Worm (Caenorhabditis elegans) whole organism, L4 larva: ENCODE data around the gene srz-16.

Experiments used
- D1046.2 ChIP-seq: fragments of 200-800 bp; sonication (Bioruptor generic); IDR thresholded peaks from 2 replicates; pipeline ENCODE4 v1.3.6; 2022; ENCODE audit warnings: missing genetic modification characterization, missing compliant biosample characterization
- F44E2.7 ChIP-seq: fragments of 200-800 bp; sonication (Bioruptor generic); IDR thresholded peaks from 2 replicates; pipeline ENCODE4 v2.1.2; 2022; ENCODE audit warnings: missing genetic modification characterization, missing compliant biosample characterization
- Y48G9A.11 ChIP-seq: fragments of 200-800 bp; sonication (Bioruptor generic); IDR thresholded peaks from 2 replicates; pipeline ENCODE4 v1.3.6; 2022; ENCODE audit warnings: missing genetic modification reagents, missing genetic modification characterization, missing compliant biosample characterization
- Y5F2A.4 ChIP-seq: fragments of 200-800 bp; sonication (Bioruptor generic); optimal IDR thresholded peaks from 2 replicates; lab custom pipeline; 2018; ENCODE audit warnings: mild to moderate bottlenecking, missing genetic modification characterization, missing compliant biosample characterization
- Y75B8A.6 ChIP-seq: fragments of 200-800 bp; sonication (Bioruptor generic); IDR thresholded peaks from 2 replicates; pipeline ENCODE4 v1.3.6; 2022; ENCODE audit warnings: missing genetic modification reagents, missing genetic modification characterization, missing compliant biosample characterization
- ZK337.2 ChIP-seq: fragments of 200-800 bp; sonication (Bioruptor generic); IDR thresholded peaks from 2 replicates; pipeline ENCODE4 v1.3.6; 2022; ENCODE audit warnings: missing genetic modification reagents, missing genetic modification characterization, missing compliant biosample characterization
- ZK546.5 ChIP-seq, 2 experiments: sonication (generic microtip); optimal IDR thresholded peaks; 2 replicates each; lab custom pipeline; 2017; ENCODE audit warnings: missing biosample characterization in 2 of 2, missing genetic modification characterization in 2 of 2
- ama-1 ChIP-seq: fragments of 150-350 bp; optimal IDR thresholded peaks from 2 replicates; lab custom pipeline; 2014; ENCODE audit warnings: inconsistent platforms, mixed read lengths
- ceh-20 ChIP-seq: fragments of 200-800 bp; sonication (Bioruptor generic); IDR thresholded peaks from 2 replicates; pipeline ENCODE4 v1.3.6; 2022; ENCODE audit warnings: missing genetic modification reagents, missing genetic modification characterization, missing compliant biosample characterization
- ceh-28 ChIP-seq: fragments of 150-350 bp; optimal IDR thresholded peaks from 2 replicates; lab custom pipeline; 2014; ENCODE audit warnings: missing biosample characterization, missing genetic modification reagents, missing genetic modification characterization
- ceh-62 ChIP-seq: sonication (generic microtip); optimal IDR thresholded peaks from 2 replicates; lab custom pipeline; 2017; ENCODE audit warnings: missing biosample characterization, missing genetic modification characterization
- ces-1 ChIP-seq: fragments of 150-350 bp; sonication (generic microtip); optimal IDR thresholded peaks from 4 replicates; lab custom pipeline; 2014; ENCODE audit warnings: missing biosample characterization, missing genetic modification reagents, missing genetic modification characterization
- ctbp-1 ChIP-seq: fragments of 200-800 bp; sonication (Bioruptor generic); IDR thresholded peaks from 2 replicates; pipeline ENCODE4 v1.3.6; 2022; ENCODE audit warnings: missing genetic modification reagents, missing genetic modification characterization, missing compliant biosample characterization
- daf-16 ChIP-seq, 3 experiments: sonication (generic microtip); optimal IDR thresholded peaks; 2 replicates each; lab custom pipeline; 2016 to 2017; ENCODE audit warnings: missing genetic modification characterization in 3 of 3, missing genetic modification reagents in 3 of 3, mild to moderate bottlenecking in 2 of 3, missing compliant biosample characterization in 2 of 3, missing biosample characterization in 1 of 3, moderate library complexity in 1 of 3
- daf-19 ChIP-seq: fragments of 200-800 bp; sonication (Bioruptor generic); conservative IDR thresholded peaks from 2 replicates; pipeline ENCODE4 v1.3.6; 2022; ENCODE audit warnings: missing genetic modification characterization, missing compliant biosample characterization
- dmd-9 ChIP-seq: fragments of 200-800 bp; sonication (Bioruptor generic); IDR thresholded peaks from 2 replicates; pipeline ENCODE4 v1.3.6; 2022; ENCODE audit warnings: missing genetic modification reagents, missing genetic modification characterization, missing compliant biosample characterization
- dpl-1 ChIP-seq: fragments of 150-350 bp; optimal IDR thresholded peaks from 2 replicates; lab custom pipeline; 2014; ENCODE audit warnings: missing biosample characterization, missing genetic modification reagents, missing genetic modification characterization
- dve-1 ChIP-seq: sonication (generic microtip); optimal IDR thresholded peaks from 2 replicates; lab custom pipeline; 2017; ENCODE audit warnings: antibody characterized with exemption, mild to moderate bottlenecking, missing genetic modification characterization, missing compliant biosample characterization; ENCODE audit not compliant: insufficient read depth
- egl-27 ChIP-seq: sonication (generic microtip); optimal IDR thresholded peaks from 3 replicates; lab custom pipeline; 2017; ENCODE audit warnings: missing biosample characterization, missing genetic modification reagents, missing genetic modification characterization
- egl-43 ChIP-seq: fragments of 200-800 bp; sonication (Bioruptor generic); IDR thresholded peaks from 2 replicates; pipeline ENCODE4 v1.3.6; 2022; ENCODE audit warnings: missing genetic modification reagents, missing genetic modification characterization, missing compliant biosample characterization
- gei-8 ChIP-seq: fragments of 200-800 bp; sonication (Bioruptor generic); optimal IDR thresholded peaks from 2 replicates; lab custom pipeline; 2018; ENCODE audit warnings: mild to moderate bottlenecking, missing genetic modification characterization, missing compliant biosample characterization
- hlh-11 ChIP-seq: fragments of 200-800 bp; sonication (Bioruptor generic); optimal IDR thresholded peaks from 2 replicates; lab custom pipeline; 2018; ENCODE audit warnings: mild to moderate bottlenecking, missing genetic modification characterization, missing compliant biosample characterization
- hmg-1.1 ChIP-seq: fragments of 200-800 bp; sonication (Bioruptor generic); IDR thresholded peaks from 2 replicates; pipeline ENCODE4 v1.3.6; 2022; ENCODE audit warnings: missing genetic modification reagents, missing genetic modification characterization, missing compliant biosample characterization
- lin-1 ChIP-seq: fragments of 200-800 bp; sonication (Bioruptor generic); IDR thresholded peaks from 2 replicates; pipeline ENCODE4 v1.3.6; 2022; ENCODE audit warnings: missing genetic modification reagents, missing genetic modification characterization, missing compliant biosample characterization
- lin-13 ChIP-seq: fragments of 150-350 bp; optimal IDR thresholded peaks from 2 replicates; lab custom pipeline; 2014; ENCODE audit warnings: missing biosample characterization, missing genetic modification reagents, missing genetic modification characterization
- lin-15B ChIP-seq: fragments of 150-350 bp; sonication (generic microtip); optimal IDR thresholded peaks from 3 replicates; lab custom pipeline; 2014; ENCODE audit warnings: missing biosample characterization, missing genetic modification characterization
- lin-38 ChIP-seq: fragments of 200-800 bp; sonication (Bioruptor generic); IDR thresholded peaks from 2 replicates; pipeline ENCODE4 v1.3.6; 2022; ENCODE audit warnings: missing genetic modification reagents, missing genetic modification characterization, missing compliant biosample characterization
- lin-39 ChIP-seq: fragments of 150-350 bp; optimal IDR thresholded peaks from 2 replicates; lab custom pipeline; 2014; ENCODE audit warnings: missing biosample characterization, missing genetic modification reagents, missing genetic modification characterization
- lir-3 ChIP-seq: sonication (generic microtip); optimal IDR thresholded peaks from 2 replicates; lab custom pipeline; 2016; ENCODE audit warnings: mild to moderate bottlenecking, missing genetic modification characterization, missing compliant biosample characterization
- madf-5 ChIP-seq, 2 experiments: fragments of 200-800 bp; sonication (Bioruptor generic); IDR thresholded peaks; 2 replicates each; pipeline ENCODE4 v1.3.6; 2022; ENCODE audit warnings: missing compliant biosample characterization in 2 of 2, missing genetic modification characterization in 2 of 2
- mes-2 ChIP-seq: sonication (generic microtip); optimal IDR thresholded peaks from 2 replicates; lab custom pipeline; 2016; ENCODE audit warnings: missing genotype, mild to moderate bottlenecking, missing genetic modification characterization, missing compliant biosample characterization; ENCODE audit not compliant: poor library complexity, severe bottlenecking
- mxl-2 ChIP-seq: fragments of 200-800 bp; sonication (Bioruptor generic); conservative IDR thresholded peaks from 2 replicates; pipeline ENCODE4 v1.3.6; 2022; ENCODE audit warnings: missing genetic modification reagents, missing genetic modification characterization, missing compliant biosample characterization
- nhr-10 ChIP-seq: fragments of 150-350 bp; optimal IDR thresholded peaks from 2 replicates; lab custom pipeline; 2014; ENCODE audit warnings: missing biosample characterization, missing genetic modification characterization
- nhr-11 ChIP-seq: fragments of 150-350 bp; optimal IDR thresholded peaks from 2 replicates; lab custom pipeline; 2014; ENCODE audit warnings: missing biosample characterization, missing genetic modification characterization
- nhr-237 ChIP-seq: sonication (generic microtip); optimal IDR thresholded peaks from 2 replicates; lab custom pipeline; 2017; ENCODE audit warnings: missing biosample characterization, missing genetic modification characterization
- nhr-28 ChIP-seq: fragments of 150-350 bp; optimal IDR thresholded peaks from 2 replicates; lab custom pipeline; 2014; ENCODE audit warnings: missing biosample characterization, missing genetic modification characterization
- nhr-41 ChIP-seq: fragments of 200-800 bp; sonication (Bioruptor generic); IDR thresholded peaks from 2 replicates; pipeline ENCODE4 v1.3.6; 2022; ENCODE audit warnings: missing genetic modification reagents, missing genetic modification characterization, missing compliant biosample characterization
- nhr-48 ChIP-seq: sonication (generic microtip); optimal IDR thresholded peaks from 2 replicates; lab custom pipeline; 2016; ENCODE audit warnings: mild to moderate bottlenecking, missing genetic modification characterization, missing compliant biosample characterization
- nhr-76 ChIP-seq: fragments of 150-350 bp; optimal IDR thresholded peaks from 2 replicates; lab custom pipeline; 2014; ENCODE audit warnings: missing biosample characterization, missing genetic modification characterization
- nhr-77 ChIP-seq: fragments of 150-350 bp; optimal IDR thresholded peaks from 2 replicates; lab custom pipeline; 2014; ENCODE audit warnings: missing biosample characterization, missing genetic modification characterization
- pha-4 ChIP-seq, 2 experiments: fragments of 150-350 bp in 1 of 2; fragments of 200-800 bp in 1 of 2; sonication (Bioruptor generic) in 1 of 2; IDR thresholded peaks in 1 of 2; optimal IDR thresholded peaks in 1 of 2; 2 replicates each; pipeline versions ENCODE4 v1.3.6 to Lab custom; 2014 to 2022; ENCODE audit warnings: missing genetic modification characterization in 2 of 2, missing genetic modification reagents in 2 of 2, missing biosample characterization in 1 of 2, missing compliant biosample characterization in 1 of 2
- php-3 ChIP-seq: fragments of 200-800 bp; sonication (Bioruptor generic); IDR thresholded peaks from 2 replicates; pipeline ENCODE4 v1.3.6; 2022; ENCODE audit warnings: missing genetic modification reagents, missing genetic modification characterization, missing compliant biosample characterization
- saeg-2 ChIP-seq: fragments of 200-800 bp; sonication (Bioruptor generic); IDR thresholded peaks from 2 replicates; pipeline ENCODE4 v1.3.6; 2022; ENCODE audit warnings: missing genetic modification reagents, missing genetic modification characterization, missing compliant biosample characterization
- sdz-12 ChIP-seq: fragments of 200-800 bp; sonication (Bioruptor generic); optimal IDR thresholded peaks from 2 replicates; lab custom pipeline; 2018; ENCODE audit warnings: mild to moderate bottlenecking, missing genetic modification characterization, missing compliant biosample characterization
- set-16 ChIP-seq: fragments of 200-800 bp; sonication (Bioruptor generic); IDR thresholded peaks from 2 replicates; pipeline ENCODE4 v1.3.6; 2022; ENCODE audit warnings: missing genetic modification reagents, missing genetic modification characterization, missing compliant biosample characterization
- skn-1 ChIP-seq: fragments of 150-350 bp; optimal IDR thresholded peaks from 2 replicates; lab custom pipeline; 2014; ENCODE audit warnings: missing biosample characterization, missing genetic modification characterization
- unc-39 ChIP-seq: sonication (generic microtip); optimal IDR thresholded peaks from 2 replicates; lab custom pipeline; 2017; ENCODE audit warnings: missing biosample characterization, missing genetic modification characterization
- vab-7 ChIP-seq: fragments of 200-800 bp; sonication (Bioruptor generic); IDR thresholded peaks from 2 replicates; pipeline ENCODE4 v1.3.6; 2022; ENCODE audit warnings: missing genetic modification reagents, missing genetic modification characterization, missing compliant biosample characterization
- zag-1 ChIP-seq: fragments of 150-350 bp; optimal IDR thresholded peaks from 2 replicates; lab custom pipeline; 2014; ENCODE audit warnings: missing biosample characterization, missing genetic modification characterization
- zfp-2 ChIP-seq: sonication (generic microtip); optimal IDR thresholded peaks from 2 replicates; lab custom pipeline; 2016; ENCODE audit warnings: mild to moderate bottlenecking, missing genetic modification characterization, missing compliant biosample characterization
- zip-11 ChIP-seq: fragments of 200-800 bp; sonication (Bioruptor generic); IDR thresholded peaks from 2 replicates; pipeline ENCODE4 v1.3.6; 2022; ENCODE audit warnings: missing genetic modification characterization, missing compliant biosample characterization
- ztf-7 ChIP-seq: fragments of 150-350 bp; optimal IDR thresholded peaks from 2 replicates; lab custom pipeline; 2014; ENCODE audit warnings: missing biosample characterization, missing genetic modification characterization

The srz-16 gene

DNA sequence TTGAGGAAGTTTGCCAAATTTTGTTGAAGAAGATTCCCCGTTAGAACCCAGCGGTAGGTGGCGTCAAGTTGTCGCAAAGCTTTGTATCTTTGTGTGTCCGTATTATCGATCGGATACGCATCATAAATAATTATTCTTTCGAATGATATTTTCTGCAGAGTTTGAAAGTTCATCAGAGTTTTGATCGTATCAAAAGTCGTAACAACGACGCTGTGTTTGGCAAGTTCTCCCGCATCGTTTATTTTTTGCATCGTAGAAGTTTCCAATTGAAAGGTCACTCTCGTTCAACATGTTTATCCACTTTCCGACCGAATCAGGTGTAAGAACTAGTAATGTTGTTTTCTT lies 23.4 kb downstream of the srz-16 start (continued):
- TF ChIP-seq ctbp-1 (GFP tag; lab: Robert Waterston, UW) = 0 out of 2 replicates have a peak, but pooled peaks have one; percentile 10
- TF ChIP-seq lir-3 (tag; lab: Kevin White, UChicago) = no peak
- no peak for TF ChIP-seq hmg-1.1 (GFP tag; lab: Robert Waterston, UW)
- peak; percentile 65 for TF ChIP-seq ama-1 (lab: Kevin White, UChicago)
- TF ChIP-seq lin-1 (GFP tag; lab: Robert Waterston, UW) = peak; percentile 46; the same call in 1 of the 2 replicates
- TF ChIP-seq lin-13 (GFP tag; lab: Kevin White, UChicago) = no peak
- 0 out of 2 replicates have a peak, but pooled peaks have one; percentile 28 for TF ChIP-seq php-3 (GFP tag; lab: Robert Waterston, UW)
- TF ChIP-seq sdz-12 (GFP tag; lab: Kevin White, UChicago) = no peak
- no peak for TF ChIP-seq hlh-11 (tag; lab: Kevin White, UChicago)
- TF ChIP-seq Y48G9A.11 (GFP tag; lab: Robert Waterston, UW) = no peak
- TF ChIP-seq zip-11 (GFP tag; lab: Robert Waterston, UW) = no peak
- no peak for TF ChIP-seq dmd-9 (GFP tag; lab: Robert Waterston, UW)
- no peak for TF ChIP-seq ceh-62 (tag; lab: Kevin White, UChicago)
- no peak for TF ChIP-seq egl-27 (tag; lab: Kevin White, UChicago)
- TF ChIP-seq Y75B8A.6 (GFP tag; lab: Robert Waterston, UW) = no peak
- no peak for TF ChIP-seq dpl-1 (GFP tag; lab: Kevin White, UChicago)
- peak; percentile 56; the same call in 1 of the 2 replicates for TF ChIP-seq saeg-2 (GFP tag; lab: Robert Waterston, UW)
- no peak for TF ChIP-seq Y5F2A.4
- TF ChIP-seq set-16 (GFP tag; lab: Robert Waterston, UW) = no peak
- TF ChIP-seq D1046.2 (GFP tag; lab: Robert Waterston, UW) = no peak
- TF ChIP-seq skn-1 (tag; lab: Kevin White, UChicago) = no peak
- peak; percentile 7 for TF ChIP-seq nhr-10 (tag; lab: Kevin White, UChicago)
- peak; percentile 18 for TF ChIP-seq mes-2
- no peak for TF ChIP-seq ztf-7 (tag; lab: Kevin White, UChicago)
- no peak for TF ChIP-seq mxl-2 (GFP tag; lab: Robert Waterston, UW)
- 0 out of 2 replicates have a peak, but pooled peaks have one; percentile 22 for TF ChIP-seq ZK337.2 (GFP tag; lab: Robert Waterston, UW)
- TF ChIP-seq nhr-11 (tag; lab: Kevin White, UChicago) = no peak
- TF ChIP-seq F44E2.7 (GFP tag; lab: Robert Waterston, UW) = no peak; the same call in 1 of the 2 replicates
- no peak for TF ChIP-seq nhr-76
- no peak for TF ChIP-seq nhr-77
- no peak for TF ChIP-seq ZK546.5 (tag; optimal IDR thresholded peaks at IDR 0.05; lab: Kevin White, UChicago)
- no peak for TF ChIP-seq zfp-2 (tag; lab: Kevin White, UChicago)
- no peak for TF ChIP-seq zag-1 (tag; lab: Kevin White, UChicago)
- no peak for TF ChIP-seq ceh-20 (GFP tag; lab: Robert Waterston, UW)
- no peak for TF ChIP-seq egl-43
- no peak for TF ChIP-seq lin-15B (tag; lab: Kevin White, UChicago)
- no peak for TF ChIP-seq madf-5 (GFP tag; IDR thresholded peaks at IDR 0.05; lab: Robert Waterston, UW)
- no peak for TF ChIP-seq gei-8
- TF ChIP-seq nhr-41 = no peak
- no peak for TF ChIP-seq daf-19 (GFP tag; lab: Robert Waterston, UW)
- no peak for TF ChIP-seq ces-1
- no peak for TF ChIP-seq lin-39
- TF ChIP-seq nhr-28 (tag; lab: Kevin White, UChicago) = no peak
- TF ChIP-seq daf-16 (GFP tag; optimal IDR thresholded peaks at IDR 0.05; lab: Kevin White, UChicago) = no peak
- peak; percentile 51 for TF ChIP-seq daf-16 (tag; optimal IDR thresholded peaks at IDR 0.05; lab: Kevin White, UChicago)
- TF ChIP-seq nhr-48 (tag; lab: Kevin White, UChicago) = no peak
- no peak for TF ChIP-seq nhr-237
- TF ChIP-seq ceh-28 (tag; lab: Kevin White, UChicago) = no peak
- TF ChIP-seq vab-7 (GFP tag; lab: Robert Waterston, UW) = no peak
- peak; percentile 8 for TF ChIP-seq lin-38 (GFP tag; lab: Robert Waterston, UW)
- no peak for TF ChIP-seq pha-4 (GFP tag; IDR thresholded peaks at IDR 0.05; lab: Robert Waterston, UW)
- TF ChIP-seq pha-4 (tag; optimal IDR thresholded peaks at IDR 0.05; lab: Kevin White, UChicago) = no peak
- TF ChIP-seq dve-1 (tag; lab: Kevin White, UChicago) = peak; percentile 31
- no peak for TF ChIP-seq unc-39 (tag; lab: Kevin White, UChicago)
